Fruit fly (Drosophila melanogaster) whole organism, embryonic: Measurements from ENCODE around the gene CG3448.

Experiments
- ATbp ChIP-seq: fragments of 200-800 bp; sonication (Bioruptor generic); optimal IDR thresholded peaks from 2 replicates; lab custom pipeline; 2017; ENCODE audit warnings: missing biosample characterization, mild to moderate bottlenecking, missing genetic modification characterization, missing genetic modification reagents
- Blimp-1 ChIP-seq: fragments of 200-800 bp; sonication (Bioruptor generic); optimal IDR thresholded peaks from 3 replicates; lab custom pipeline; 2018; ENCODE audit warnings: missing biosample characterization, missing genetic modification characterization, mild to moderate bottlenecking, moderate library complexity, missing genetic modification reagents
- Bteb2 ChIP-seq: fragments of 200-800 bp; sonication (Bioruptor generic); optimal IDR thresholded peaks from 2 replicates; lab custom pipeline; 2016; ENCODE audit warnings: missing biosample characterization, missing genetic modification characterization
- C15 ChIP-seq: fragments of 200-800 bp; sonication (Bioruptor generic); IDR thresholded peaks from 3 replicates; pipeline ENCODE4 v1.3.6; 2022; ENCODE audit warnings: missing biosample characterization, missing genetic modification characterization
- CG12071 ChIP-seq: fragments of 200-800 bp; sonication (Bioruptor generic); optimal IDR thresholded peaks from 3 replicates; lab custom pipeline; 2018; ENCODE audit warnings: missing biosample characterization, mild to moderate bottlenecking, missing genetic modification characterization
- CG1602 ChIP-seq: fragments of 200-800 bp; sonication (Bioruptor generic); optimal IDR thresholded peaks from 3 replicates; lab custom pipeline; 2016; ENCODE audit warnings: missing biosample characterization, missing genetic modification characterization
- CG1603 ChIP-seq: fragments of 200-800 bp; sonication (Bioruptor generic); optimal IDR thresholded peaks from 2 replicates; lab custom pipeline; 2019; ENCODE audit warnings: missing biosample characterization, mild to moderate bottlenecking, missing genetic modification characterization, moderate library complexity
- CG16813 ChIP-seq: fragments of 200-800 bp; sonication (Bioruptor generic); IDR thresholded peaks from 3 replicates; pipeline ENCODE4 v1.3.6; 2022; ENCODE audit warnings: missing biosample characterization, missing genetic modification characterization; ENCODE audit not compliant: partially characterized antibody
- CG1832 ChIP-seq: fragments of 200-800 bp; sonication (Bioruptor generic); optimal IDR thresholded peaks from 2 replicates; lab custom pipeline; 2017; ENCODE audit warnings: missing biosample characterization, mild to moderate bottlenecking, missing genetic modification characterization, inconsistent platforms
- CG2199 ChIP-seq: fragments of 200-800 bp; sonication (Bioruptor generic); IDR thresholded peaks from 3 replicates; pipeline ENCODE4 v1.3.6; 2022; ENCODE audit warnings: missing biosample characterization, missing genetic modification characterization
- CG31441 ChIP-seq: fragments of 200-800 bp; sonication (Bioruptor generic); IDR thresholded peaks from 2 replicates; pipeline ENCODE4 v1.3.6; 2022; ENCODE audit warnings: missing biosample characterization, missing genetic modification characterization
- CG34224 ChIP-seq: fragments of 200-800 bp; sonication (Bioruptor generic); IDR thresholded peaks from 3 replicates; pipeline ENCODE4 v1.3.6; 2022; ENCODE audit warnings: missing biosample characterization, missing genetic modification characterization; ENCODE audit not compliant: partially characterized antibody
- CG3838 ChIP-seq: fragments of 200-800 bp; sonication (Bioruptor generic); optimal IDR thresholded peaks from 3 replicates; lab custom pipeline; 2016; ENCODE audit warnings: missing biosample characterization, missing genetic modification characterization
- CG4360 ChIP-seq: fragments of 200-800 bp; sonication (Bioruptor generic); IDR thresholded peaks from 2 replicates; pipeline ENCODE4 v1.3.6; 2022; ENCODE audit warnings: missing biosample characterization, missing genetic modification characterization
- CG6272 ChIP-seq: fragments of 200-800 bp; sonication (Bioruptor generic); IDR thresholded peaks from 2 replicates; pipeline ENCODE4 v1.3.6; 2022; ENCODE audit warnings: missing biosample characterization, missing genetic modification characterization
- CG6654 ChIP-seq: fragments of 200-800 bp; sonication (Bioruptor generic); optimal IDR thresholded peaks from 2 replicates; lab custom pipeline; 2017; ENCODE audit warnings: missing biosample characterization, mild to moderate bottlenecking, missing genetic modification characterization
- CG7963 ChIP-seq: fragments of 200-800 bp; sonication (Bioruptor generic); IDR thresholded peaks from 3 replicates; pipeline ENCODE4 v1.3.6; 2022; ENCODE audit warnings: missing biosample characterization, missing genetic modification characterization; ENCODE audit not compliant: partially characterized antibody
- CG9609 ChIP-seq: fragments of 200-800 bp; sonication (Bioruptor generic); optimal IDR thresholded peaks from 3 replicates; lab custom pipeline; 2016; ENCODE audit warnings: missing biosample characterization, missing genetic modification characterization
- Camta ChIP-seq: fragments of 200-800 bp; sonication (Bioruptor generic); optimal IDR thresholded peaks from 2 replicates; lab custom pipeline; 2016; ENCODE audit warnings: missing biosample characterization, missing genetic modification characterization
- D ChIP-seq, 2 experiments: fragments of 200-800 bp in 1 of 2; fragments of >200 bp in 1 of 2; sonication (Bioruptor generic) in 1 of 2; optimal IDR thresholded peaks; 2 replicates in 1 of 2; 3 replicates in 1 of 2; lab custom pipeline; 2017; ENCODE audit warnings: mild to moderate bottlenecking in 1 of 2, missing biosample characterization in 1 of 2, missing genetic modification characterization in 1 of 2, missing genetic modification reagents in 1 of 2
- Dip2 ChIP-seq: fragments of 200-800 bp; sonication (Bioruptor generic); IDR thresholded peaks from 2 replicates; pipeline ENCODE4 v1.3.6; 2022; ENCODE audit warnings: missing biosample characterization, missing genetic modification characterization
- HLH3B ChIP-seq: fragments of 200-800 bp; sonication (Bioruptor generic); IDR thresholded peaks from 2 replicates; pipeline ENCODE4 v1.3.6; 2022; ENCODE audit warnings: missing biosample characterization, missing genetic modification characterization
- Hand ChIP-seq: fragments of 200-800 bp; sonication (Bioruptor generic); optimal IDR thresholded peaks from 2 replicates; lab custom pipeline; 2017; ENCODE audit warnings: mild to moderate bottlenecking, missing biosample characterization, missing genetic modification reagents, missing genetic modification characterization
- Hmx ChIP-seq: fragments of 200-800 bp; sonication (Bioruptor generic); optimal IDR thresholded peaks from 2 replicates; lab custom pipeline; 2016; ENCODE audit warnings: missing biosample characterization, missing genetic modification characterization
- NC2β ChIP-seq: fragments of 200-800 bp; sonication (Bioruptor generic); optimal IDR thresholded peaks from 2 replicates; lab custom pipeline; 2016; ENCODE audit warnings: missing biosample characterization, missing genetic modification characterization
- Nf-YA ChIP-seq: fragments of 200-800 bp; sonication (Bioruptor generic); IDR thresholded peaks from 2 replicates; pipeline ENCODE4 v1.3.6; 2022; ENCODE audit warnings: missing biosample characterization, missing genetic modification characterization
- Oaz ChIP-seq: fragments of 200-800 bp; sonication (Bioruptor generic); IDR thresholded peaks from 2 replicates; pipeline ENCODE4 v1.3.6; 2022; ENCODE audit warnings: missing biosample characterization, missing genetic modification characterization
- Rfx ChIP-seq: fragments of 200-800 bp; sonication (Bioruptor generic); IDR thresholded peaks from 2 replicates; pipeline ENCODE4 v1.3.6; 2022; ENCODE audit warnings: missing biosample characterization, missing genetic modification characterization
- Scr ChIP-seq: fragments of 200-800 bp; sonication (Bioruptor generic); IDR thresholded peaks from 2 replicates; pipeline ENCODE4 v1.3.6; 2022; ENCODE audit warnings: missing biosample characterization, missing genetic modification characterization; ENCODE audit not compliant: partially characterized antibody
- Stat92E ChIP-seq, 3 experiments: fragments of >200 bp in 2 of 3; fragments of 200-800 bp in 1 of 3; sonication (Bioruptor generic) in 1 of 3; optimal IDR thresholded peaks; 2 replicates each; lab custom pipeline; 2017 to 2019; ENCODE audit warnings: missing biosample characterization in 3 of 3, missing genetic modification characterization in 3 of 3, mild to moderate bottlenecking in 1 of 3, moderate library complexity in 1 of 3
- Usf ChIP-seq: fragments of 200-800 bp; sonication (Bioruptor generic); optimal IDR thresholded peaks from 2 replicates; lab custom pipeline; 2017; ENCODE audit warnings: missing genotype, missing biosample characterization, missing genetic modification characterization
- amos ChIP-seq: fragments of 200-800 bp; sonication (Bioruptor generic); IDR thresholded peaks from 2 replicates; pipeline ENCODE4 v1.3.6; 2022; ENCODE audit warnings: missing biosample characterization, missing genetic modification characterization; ENCODE audit not compliant: partially characterized antibody
- bowl ChIP-seq: fragments of 200-800 bp; sonication (Bioruptor generic); IDR thresholded peaks from 2 replicates; pipeline ENCODE4 v1.3.6; 2022; ENCODE audit warnings: missing biosample characterization, missing genetic modification characterization
- crc ChIP-seq: fragments of 200-800 bp; sonication (Bioruptor generic); optimal IDR thresholded peaks from 2 replicates; lab custom pipeline; 2016; ENCODE audit warnings: missing biosample characterization, missing genetic modification characterization
- fd64A ChIP-seq: fragments of 200-800 bp; sonication (Bioruptor generic); optimal IDR thresholded peaks from 3 replicates; lab custom pipeline; 2018; ENCODE audit warnings: missing biosample characterization, mild to moderate bottlenecking, missing genetic modification characterization
- ftz-f1 ChIP-seq: fragments of 200-800 bp; sonication (Bioruptor generic); optimal IDR thresholded peaks from 2 replicates; lab custom pipeline; 2016; ENCODE audit warnings: missing biosample characterization, missing genetic modification characterization
- ken ChIP-seq: fragments of 200-800 bp; sonication (Bioruptor generic); IDR thresholded peaks from 3 replicates; pipeline ENCODE4 v1.3.6; 2022; ENCODE audit warnings: missing biosample characterization, missing genetic modification characterization
- lbe ChIP-seq: fragments of 200-800 bp; sonication (Bioruptor generic); optimal IDR thresholded peaks from 2 replicates; lab custom pipeline; 2016; ENCODE audit warnings: missing biosample characterization, mild to moderate bottlenecking, missing genetic modification characterization
- lola ChIP-seq, 3 experiments: fragments of >200 bp in 2 of 3; fragments of 200-800 bp in 1 of 3; sonication (Bioruptor generic) in 1 of 3; optimal IDR thresholded peaks; 2 replicates each; lab custom pipeline; 2017 to 2019; ENCODE audit warnings: missing biosample characterization in 3 of 3, missing genetic modification characterization in 3 of 3, mild to moderate bottlenecking in 1 of 3, moderate library complexity in 1 of 3
- onecut ChIP-seq: fragments of 200-800 bp; sonication (Bioruptor generic); IDR thresholded peaks from 2 replicates; pipeline ENCODE4 v1.3.6; 2022; ENCODE audit warnings: missing biosample characterization, missing genetic modification characterization
- otp ChIP-seq: fragments of 200-800 bp; sonication (Bioruptor generic); IDR thresholded peaks from 3 replicates; pipeline ENCODE4, ENCODE4 v1.3.6; 2022; ENCODE audit warnings: missing biosample characterization, missing genetic modification characterization
- prd ChIP-seq, 3 experiments: fragments of >200 bp in 2 of 3; fragments of 200-800 bp in 1 of 3; sonication (Bioruptor generic) in 1 of 3; optimal IDR thresholded peaks in 2 of 3; IDR thresholded peaks in 1 of 3; 2 replicates in 2 of 3; 3 replicates in 1 of 3; pipeline versions ENCODE4 v1.3.6 to Lab custom; 2017 to 2022; ENCODE audit warnings: missing biosample characterization in 1 of 3, missing genetic modification characterization in 1 of 3
- ranshi ChIP-seq: fragments of 200-800 bp; sonication (Bioruptor generic); IDR thresholded peaks from 2 replicates; pipeline ENCODE4 v1.3.6; 2022; ENCODE audit warnings: missing biosample characterization, missing genetic modification characterization
- sob ChIP-seq: fragments of 200-800 bp; sonication (Bioruptor generic); IDR thresholded peaks from 2 replicates; pipeline ENCODE4 v1.3.6; 2022; ENCODE audit warnings: missing biosample characterization, missing genetic modification characterization
- tna ChIP-seq: fragments of 200-800 bp; sonication (Bioruptor generic); IDR thresholded peaks from 2 replicates; pipeline ENCODE4 v1.3.6; 2022; ENCODE audit warnings: missing biosample characterization, missing genetic modification characterization; ENCODE audit not compliant: partially characterized antibody
- vnd ChIP-seq: fragments of 200-800 bp; sonication (Bioruptor generic); IDR thresholded peaks from 3 replicates; pipeline ENCODE4 v1.3.6; 2022; ENCODE audit warnings: missing biosample characterization, missing genetic modification characterization; ENCODE audit not compliant: partially characterized antibody
- yki ChIP-seq: fragments of >200 bp; optimal IDR thresholded peaks from 3 replicates; lab custom pipeline; 2018

Gene CG3448

dm6 chr3L:9422636-9423419 is 28.5 kb downstream of the CG3448 start, which contains the start of gene aay (continued):
- peak; percentile 99 for TF ChIP-seq sob (GFP tag; lab: Robert Waterston, UW)
- TF ChIP-seq NC2β (GFP tag; lab: Kevin White, UChicago): peak; percentile 96
- TF ChIP-seq CG1832 (GFP tag; lab: Kevin White, UChicago): no peak
- TF ChIP-seq ken (GFP tag; lab: Robert Waterston, UW): peak; percentile 97
- peak; percentile 97 for TF ChIP-seq CG2199 (GFP tag; lab: Robert Waterston, UW)
- no peak for TF ChIP-seq Scr (GFP tag; lab: Robert Waterston, UW)
- TF ChIP-seq D (optimal IDR thresholded peaks at IDR 0.05; lab: Kevin White, UChicago): no peak
- peak; percentile 99 for TF ChIP-seq D (GFP tag; optimal IDR thresholded peaks at IDR 0.05; lab: Kevin White, UChicago)
- peak; percentile 94 for TF ChIP-seq Usf (GFP tag; lab: Kevin White, UChicago)
- peak; percentile 97 for TF ChIP-seq CG6272 (GFP tag; lab: Robert Waterston, UW)
- TF ChIP-seq prd (optimal IDR thresholded peaks at IDR 0.05; lab: Kevin White, UChicago): no peak
- peak; percentile 99 for TF ChIP-seq prd (GFP tag; IDR thresholded peaks at IDR 0.05; lab: Robert Waterston, UW)
- no peak for TF ChIP-seq CG7963 (GFP tag; lab: Robert Waterston, UW)
- peak; percentile 99 for TF ChIP-seq CG31441 (GFP tag; lab: Robert Waterston, UW)
- TF ChIP-seq CG1602 (GFP tag; lab: Kevin White, UChicago): peak; percentile 98
- peak; percentile 99 for TF ChIP-seq ATbp (GFP tag; lab: Kevin White, UChicago)
- TF ChIP-seq CG16813: no peak
- TF ChIP-seq CG3838 (GFP tag; lab: Kevin White, UChicago): peak; percentile 97
- peak; percentile 97 for TF ChIP-seq CG9609 (GFP tag; lab: Kevin White, UChicago)
- TF ChIP-seq HLH3B: peak; percentile 98
- peak in 1 of 3 experiments; percentile 99 for TF ChIP-seq lola (GFP tag; optimal IDR thresholded peaks at IDR 0.05; lab: Kevin White, UChicago)
- peak in 1 of 3 experiments; percentile 99 for TF ChIP-seq Stat92E (GFP tag; optimal IDR thresholded peaks at IDR 0.05; lab: Kevin White, UChicago)
- TF ChIP-seq bowl (GFP tag; lab: Robert Waterston, UW): peak; percentile 96
- TF ChIP-seq Bteb2 (GFP tag; lab: Kevin White, UChicago): peak; percentile 99
- no peak for TF ChIP-seq yki (lab: Kevin White, UChicago)
- TF ChIP-seq onecut (GFP tag; lab: Robert Waterston, UW): peak; percentile 95
- TF ChIP-seq tna (GFP tag; lab: Robert Waterston, UW): no peak
- TF ChIP-seq Oaz (GFP tag; lab: Robert Waterston, UW): peak; percentile 96
- TF ChIP-seq crc: peak; percentile 94
- TF ChIP-seq CG12071: peak; percentile 98
- peak; percentile 98 for TF ChIP-seq Camta (GFP tag; lab: Kevin White, UChicago)
- peak; percentile 84 for TF ChIP-seq CG4360
- peak; percentile 83 for TF ChIP-seq ftz-f1 (GFP tag; lab: Kevin White, UChicago)
- TF ChIP-seq lbe (GFP tag; lab: Kevin White, UChicago): peak; percentile 97
- peak; percentile 98 for TF ChIP-seq ranshi (GFP tag; lab: Robert Waterston, UW)
- TF ChIP-seq Hmx (GFP tag; lab: Kevin White, UChicago): peak; percentile 96
- peak; percentile 97 for TF ChIP-seq Hand (GFP tag; lab: Kevin White, UChicago)
- peak; percentile 97 for TF ChIP-seq Nf-YA (GFP tag; lab: Robert Waterston, UW)
- TF ChIP-seq Dip2 (GFP tag; lab: Robert Waterston, UW): peak; percentile 42; the same call in 1 of the 2 replicates
- peak; percentile 99 for TF ChIP-seq Blimp-1 (GFP tag; lab: Kevin White, UChicago)
- peak; percentile 97 for TF ChIP-seq fd64A (GFP tag; lab: Kevin White, UChicago)
- TF ChIP-seq CG6654: peak; percentile 91
- no peak for TF ChIP-seq vnd (GFP tag; lab: Robert Waterston, UW)
- peak; percentile 95 for TF ChIP-seq C15 (GFP tag; lab: Robert Waterston, UW)
- peak; percentile 99 for TF ChIP-seq Rfx
- TF ChIP-seq CG1603 (tag; lab: Kevin White, UChicago): peak; percentile 97
- no peak for TF ChIP-seq amos (GFP tag; lab: Robert Waterston, UW)
- TF ChIP-seq otp: peak; percentile 97
- TF ChIP-seq CG34224 (GFP tag; lab: Robert Waterston, UW): peak; percentile 57; the same call in 2 of the 3 replicates
